Worm (Caenorhabditis elegans) whole organism, L3 larva: Measurements from ENCODE around the gene T28A8.6.

Source experiments
- R02D3.7 ChIP-seq: fragments of 150-350 bp; optimal IDR thresholded peaks from 2 replicates; lab custom pipeline; 2014; ENCODE audit warnings: missing biosample characterization, missing genetic modification characterization
- ZK546.5 ChIP-seq: sonication (generic microtip); optimal IDR thresholded peaks from 2 replicates; lab custom pipeline; 2017; ENCODE audit warnings: missing biosample characterization, missing genetic modification characterization
- ama-1 ChIP-seq: fragments of 150-350 bp; optimal IDR thresholded peaks from 2 replicates; lab custom pipeline; 2018
- ceh-16 ChIP-seq: sonication (generic microtip); optimal IDR thresholded peaks from 2 replicates; lab custom pipeline; 2017; ENCODE audit warnings: missing biosample characterization, missing genetic modification characterization
- ceh-28 ChIP-seq: fragments of 150-350 bp; optimal IDR thresholded peaks from 2 replicates; lab custom pipeline; 2014; ENCODE audit warnings: missing biosample characterization, missing genetic modification reagents, missing genetic modification characterization
- ceh-82 ChIP-seq: fragments of 150-350 bp; optimal IDR thresholded peaks from 2 replicates; lab custom pipeline; 2014; ENCODE audit warnings: missing biosample characterization, missing genetic modification characterization
- ceh-9 ChIP-seq: sonication (generic microtip); optimal IDR thresholded peaks from 2 replicates; lab custom pipeline; 2018; ENCODE audit warnings: missing biosample characterization, missing genetic modification characterization
- egl-27 ChIP-seq: sonication (generic microtip); optimal IDR thresholded peaks from 4 replicates; lab custom pipeline; 2017; ENCODE audit warnings: missing biosample characterization, missing genetic modification reagents, missing genetic modification characterization
- egl-5 ChIP-seq: fragments of 150-350 bp; optimal IDR thresholded peaks from 2 replicates; lab custom pipeline; 2017; ENCODE audit warnings: missing biosample characterization, missing genetic modification reagents, missing genetic modification characterization, inconsistent platforms
- elt-3 ChIP-seq, 3 experiments: fragments of 150-350 bp in 1 of 3; sonication (generic microtip) in 2 of 3; optimal IDR thresholded peaks; 2 replicates in 2 of 3; 4 replicates in 1 of 3; lab custom pipeline; 2014 to 2017; ENCODE audit warnings: missing biosample characterization in 3 of 3, missing genetic modification characterization in 3 of 3
- eor-1 ChIP-seq, 2 experiments: fragments of 150-350 bp; optimal IDR thresholded peaks; 2 replicates each; lab custom pipeline; 2014 to 2018; ENCODE audit warnings: missing biosample characterization in 2 of 2, missing genetic modification characterization in 2 of 2
- fkh-10 ChIP-seq: sonication (generic microtip); optimal IDR thresholded peaks from 2 replicates; lab custom pipeline; 2017; ENCODE audit warnings: missing biosample characterization, missing genetic modification reagents, missing genetic modification characterization
- hmg-11 ChIP-seq: sonication (generic microtip); optimal IDR thresholded peaks from 2 replicates; lab custom pipeline; 2016; ENCODE audit warnings: missing genetic modification characterization, missing compliant biosample characterization
- jun-1 ChIP-seq: fragments of 150-350 bp; optimal IDR thresholded peaks from 2 replicates; lab custom pipeline; 2014; ENCODE audit warnings: missing biosample characterization, missing genetic modification reagents, missing genetic modification characterization
- lin-15B ChIP-seq: fragments of 150-350 bp; optimal IDR thresholded peaks from 2 replicates; lab custom pipeline; 2014; ENCODE audit warnings: missing biosample characterization, missing genetic modification characterization
- lsy-12 ChIP-seq: sonication (generic microtip); optimal IDR thresholded peaks from 2 replicates; lab custom pipeline; 2016; ENCODE audit warnings: mild to moderate bottlenecking, missing genetic modification characterization, missing compliant biosample characterization
- mdl-1 ChIP-seq: fragments of 150-350 bp; optimal IDR thresholded peaks from 2 replicates; lab custom pipeline; 2014; ENCODE audit warnings: missing biosample characterization, missing genetic modification characterization
- mml-1 ChIP-seq: fragments of 150-350 bp; sonication (generic microtip); optimal IDR thresholded peaks from 3 replicates; lab custom pipeline; 2014; ENCODE audit warnings: missing biosample characterization, missing genetic modification characterization
- nfya-1 ChIP-seq: sonication (generic microtip); optimal IDR thresholded peaks from 2 replicates; lab custom pipeline; 2017; ENCODE audit warnings: missing genetic modification characterization, mild to moderate bottlenecking, missing compliant biosample characterization, antibody characterized with exemption, moderate library complexity; ENCODE audit not compliant: insufficient read depth
- nhr-11 ChIP-seq: fragments of 150-350 bp; optimal IDR thresholded peaks from 2 replicates; lab custom pipeline; 2014; ENCODE audit warnings: missing biosample characterization, missing genetic modification characterization
- nhr-12 ChIP-seq: fragments of 150-350 bp; optimal IDR thresholded peaks from 2 replicates; lab custom pipeline; 2014; ENCODE audit warnings: missing biosample characterization, missing genetic modification characterization
- nhr-23 ChIP-seq: fragments of 150-350 bp; optimal IDR thresholded peaks from 2 replicates; lab custom pipeline; 2014; ENCODE audit warnings: missing biosample characterization, missing genetic modification reagents, missing genetic modification characterization
- nhr-25 ChIP-seq: sonication (generic microtip); optimal IDR thresholded peaks from 2 replicates; lab custom pipeline; 2017; ENCODE audit warnings: missing biosample characterization, missing genetic modification characterization
- nhr-28 ChIP-seq: fragments of 150-350 bp; optimal IDR thresholded peaks from 2 replicates; lab custom pipeline; 2014; ENCODE audit warnings: missing biosample characterization, missing genetic modification characterization
- nhr-43 ChIP-seq: sonication (generic microtip); optimal IDR thresholded peaks from 2 replicates; lab custom pipeline; 2016; ENCODE audit warnings: mild to moderate bottlenecking, missing genetic modification characterization, missing compliant biosample characterization; ENCODE audit not compliant: poor library complexity, severe bottlenecking
- nhr-67 ChIP-seq: fragments of 150-350 bp; optimal IDR thresholded peaks from 2 replicates; lab custom pipeline; 2014; ENCODE audit warnings: missing biosample characterization, missing genetic modification characterization
- nhr-76 ChIP-seq: fragments of 150-350 bp; sonication (generic microtip); optimal IDR thresholded peaks from 5 replicates; lab custom pipeline; 2014; ENCODE audit warnings: missing biosample characterization, missing genetic modification characterization
- pha-4 ChIP-seq: fragments of 150-350 bp; optimal IDR thresholded peaks from 2 replicates; lab custom pipeline; 2014; ENCODE audit warnings: missing biosample characterization, missing genetic modification reagents, missing genetic modification characterization
- pqm-1 ChIP-seq: fragments of 150-350 bp; optimal IDR thresholded peaks from 2 replicates; lab custom pipeline; 2017; ENCODE audit warnings: missing biosample characterization, missing genetic modification characterization, inconsistent platforms
- sea-2 ChIP-seq: fragments of 150-350 bp; sonication (generic microtip); optimal IDR thresholded peaks from 4 replicates; lab custom pipeline; 2014; ENCODE audit warnings: missing biosample characterization, missing genetic modification reagents, missing genetic modification characterization
- skn-1 ChIP-seq: fragments of 150-350 bp; optimal IDR thresholded peaks from 2 replicates; lab custom pipeline; 2014; ENCODE audit warnings: missing biosample characterization, missing genetic modification characterization
- unc-39 ChIP-seq: sonication (generic microtip); optimal IDR thresholded peaks from 4 replicates; lab custom pipeline; 2017; ENCODE audit warnings: missing biosample characterization, missing genetic modification characterization
- unc-62 ChIP-seq: fragments of 150-350 bp; sonication (generic microtip); optimal IDR thresholded peaks from 4 replicates; lab custom pipeline; 2014; ENCODE audit warnings: missing biosample characterization, missing genetic modification reagents, missing genetic modification characterization
- zag-1 ChIP-seq: fragments of 150-350 bp; optimal IDR thresholded peaks from 2 replicates; lab custom pipeline; 2014; ENCODE audit warnings: missing biosample characterization, missing genetic modification characterization
- ztf-11 ChIP-seq: fragments of 150-350 bp; optimal IDR thresholded peaks from 2 replicates; lab custom pipeline; 2014; ENCODE audit warnings: missing biosample characterization, missing genetic modification characterization
- ztf-4 ChIP-seq: fragments of 150-350 bp; optimal IDR thresholded peaks from 2 replicates; lab custom pipeline; 2014; ENCODE audit warnings: missing biosample characterization, missing genetic modification characterization

T28A8.6 gene

ce11 chrIII:13495571-13495970 is 3.4 kb upstream of the T28A8.6 start, which contains the start of gene T28A8.2:
T28A8.2 (minus strand) TSS chrIII:13495671.
- TF ChIP-seq ceh-82 (tag; lab: Kevin White, UChicago) (no peak), lin-15B (tag; lab: Kevin White, UChicago) (no peak), ceh-16 (no peak), nhr-43 (tag; lab: Kevin White, UChicago) (no peak), ztf-11 (tag; lab: Kevin White, UChicago) (no peak), nhr-11 (tag; lab: Kevin White, UChicago) (no peak), egl-27 (tag; lab: Kevin White, UChicago) (no peak), ceh-9 (tag; lab: Kevin White, UChicago) (no peak), unc-39 (tag; lab: Kevin White, UChicago) (no peak), hmg-11 (tag; lab: Kevin White, UChicago) (no peak), nhr-76 (tag; lab: Kevin White, UChicago) (no peak), nfya-1 (tag; lab: Kevin White, UChicago) (no peak), ceh-28 (tag; lab: Kevin White, UChicago) (no peak)
- TF ChIP-seq, all 47 proteins: peak for 0

- no peak for TF ChIP-seq eor-1 (tag; optimal IDR thresholded peaks at IDR 0.05; lab: Kevin White, UChicago)
- TF ChIP-seq nhr-67 (tag; lab: Kevin White, UChicago): no peak
- TF ChIP-seq ZK546.5 (tag; lab: Kevin White, UChicago): no peak
- no peak for TF ChIP-seq ceh-16
- TF ChIP-seq hmg-11 (tag; lab: Kevin White, UChicago): no peak
- no peak for TF ChIP-seq nhr-28 (tag; lab: Kevin White, UChicago)
- no peak for TF ChIP-seq pqm-1
- TF ChIP-seq nfya-1 (tag; lab: Kevin White, UChicago): no peak
- TF ChIP-seq egl-27 (tag; lab: Kevin White, UChicago): no peak
- TF ChIP-seq skn-1: no peak
- no peak for TF ChIP-seq jun-1 (tag; lab: Kevin White, UChicago)
- no peak for TF ChIP-seq elt-3 (tag; optimal IDR thresholded peaks at IDR 0.05; lab: Kevin White, UChicago)
These were observed 2.6 kb downstream of the T28A8.6 start, which contains the start of gene T28A8.5 for ce11 chrIII:13501599-13501998. T28A8.5 (plus strand) TSS chrIII:13501630.

ce11 chrIII:13502513-13502912 is 3.5 kb downstream of the T28A8.6 start, which contains the start of gene T28A8.8:
T28A8.8 (plus strand) TSS chrIII:13502813.
- TF ChIP-seq unc-39 (tag; lab: Kevin White, UChicago) (no peak), fkh-10 (GFP tag; lab: Kevin White, UChicago) (no peak), egl-27 (tag; lab: Kevin White, UChicago) (no peak), pqm-1 (no peak), ceh-9 (tag; lab: Kevin White, UChicago) (no peak), eor-1 (tag; optimal IDR thresholded peaks at IDR 0.05; lab: Kevin White, UChicago) (no peak), nhr-12 (tag; lab: Kevin White, UChicago) (no peak), mml-1 (tag; lab: Kevin White, UChicago) (no peak)

- TF ChIP-seq ztf-4 (tag; lab: Kevin White, UChicago): no peak
- TF ChIP-seq mml-1 (tag; lab: Kevin White, UChicago): no peak
- TF ChIP-seq eor-1 (tag; optimal IDR thresholded peaks at IDR 0.05; lab: Kevin White, UChicago): no peak
- no peak for TF ChIP-seq lsy-12
- TF ChIP-seq unc-62 (GFP tag; lab: Kevin White, UChicago): no peak
- TF ChIP-seq mdl-1 (tag; lab: Kevin White, UChicago): no peak
- TF ChIP-seq ceh-16: no peak
- TF ChIP-seq zag-1 (tag; lab: Kevin White, UChicago): no peak
- no peak for TF ChIP-seq nhr-11 (tag; lab: Kevin White, UChicago)
These were observed 4.4 kb downstream of the T28A8.6 start, which contains the start of gene T28A8.4 for ce11 chrIII:13503379-13503778. T28A8.4 (plus strand) TSS chrIII:13503679.

ce11 chrIII:13505718-13506117 is 6.7 kb downstream of the T28A8.6 start, which contains the start of gene T28A8.3:
T28A8.3 (plus strand) TSS chrIII:13506018.
- no peak for TF ChIP-seq lin-15B (tag; lab: Kevin White, UChicago)
- no peak for TF ChIP-seq nhr-43 (tag; lab: Kevin White, UChicago)
- TF ChIP-seq mdl-1 (tag; lab: Kevin White, UChicago): no peak
- no peak for TF ChIP-seq nhr-25 (tag; lab: Kevin White, UChicago)
- TF ChIP-seq eor-1 (tag; optimal IDR thresholded peaks at IDR 0.05; lab: Kevin White, UChicago): no peak
- TF ChIP-seq skn-1: no peak
- TF ChIP-seq nhr-67 (tag; lab: Kevin White, UChicago): no peak
- TF ChIP-seq ztf-11 (tag; lab: Kevin White, UChicago): no peak
- TF ChIP-seq R02D3.7 (tag; lab: Kevin White, UChicago): no peak
- no peak for TF ChIP-seq mml-1 (tag; lab: Kevin White, UChicago)
- TF ChIP-seq unc-62 (GFP tag; lab: Kevin White, UChicago): no peak
- TF ChIP-seq sea-2 (GFP tag; lab: Kevin White, UChicago): no peak
- no peak for TF ChIP-seq nhr-11 (tag; lab: Kevin White, UChicago)
- TF ChIP-seq fkh-10 (GFP tag; lab: Kevin White, UChicago): no peak
- no peak for TF ChIP-seq lsy-12
- TF ChIP-seq ceh-28 (tag; lab: Kevin White, UChicago): no peak
- no peak for TF ChIP-seq ama-1 (lab: Kevin White, UChicago)
- TF ChIP-seq pha-4 (tag; lab: Kevin White, UChicago): no peak
- no peak for TF ChIP-seq nhr-23 (tag; lab: Kevin White, UChicago)
- no peak for TF ChIP-seq egl-5 (tag; lab: Kevin White, UChicago)
